Fruit fly (Drosophila melanogaster) ovary, adult (tissue): ENCODE data around the gene Cpr65Aw.

Source experiments
- CG17801 ChIP-seq: fragments of 200-800 bp; optimal IDR thresholded peaks from 2 replicates; lab custom pipeline; 2019; ENCODE audit warnings: missing biosample characterization, mild to moderate bottlenecking, missing genetic modification characterization, moderate library complexity; ENCODE audit not compliant: partially characterized antibody

Gene Cpr65Aw

dm6 chr3L:6132009-6132408, 10.2 kb downstream of the Cpr65Aw start, which contains the start of gene Cpr65Au:
Gene Cpr65Au, minus strand, starts transcription at chr3L:6132109.
- no peak for TF ChIP-seq CG17801

dm6 chr3L:6130944-6131343, 11.3 kb downstream of the Cpr65Aw start, which contains the start of gene Lcp65Ag3:
Gene Lcp65Ag3, minus strand, starts transcription at chr3L:6130989.
- no peak for TF ChIP-seq CG17801

dm6 chr3L:6129591-6129990, 12.6 kb downstream of the Cpr65Aw start:
- TF ChIP-seq CG17801, result no peak

DNA sequence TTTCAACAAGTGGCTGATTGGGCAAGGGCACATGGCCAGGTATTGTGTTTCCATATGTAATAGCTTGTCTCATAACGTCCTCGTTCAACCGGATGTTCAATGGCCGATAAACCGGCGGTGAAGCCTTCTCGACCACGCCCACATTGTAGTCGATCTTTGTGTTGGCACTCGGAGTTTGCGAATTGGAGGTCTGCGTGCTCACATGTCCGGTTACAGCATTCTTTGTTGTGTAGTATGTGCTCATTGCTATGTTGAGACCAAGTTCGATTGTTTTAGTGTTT, 16.9 kb downstream of the Cpr65Aw start:
- TF ChIP-seq CG17801, result no peak

DNA sequence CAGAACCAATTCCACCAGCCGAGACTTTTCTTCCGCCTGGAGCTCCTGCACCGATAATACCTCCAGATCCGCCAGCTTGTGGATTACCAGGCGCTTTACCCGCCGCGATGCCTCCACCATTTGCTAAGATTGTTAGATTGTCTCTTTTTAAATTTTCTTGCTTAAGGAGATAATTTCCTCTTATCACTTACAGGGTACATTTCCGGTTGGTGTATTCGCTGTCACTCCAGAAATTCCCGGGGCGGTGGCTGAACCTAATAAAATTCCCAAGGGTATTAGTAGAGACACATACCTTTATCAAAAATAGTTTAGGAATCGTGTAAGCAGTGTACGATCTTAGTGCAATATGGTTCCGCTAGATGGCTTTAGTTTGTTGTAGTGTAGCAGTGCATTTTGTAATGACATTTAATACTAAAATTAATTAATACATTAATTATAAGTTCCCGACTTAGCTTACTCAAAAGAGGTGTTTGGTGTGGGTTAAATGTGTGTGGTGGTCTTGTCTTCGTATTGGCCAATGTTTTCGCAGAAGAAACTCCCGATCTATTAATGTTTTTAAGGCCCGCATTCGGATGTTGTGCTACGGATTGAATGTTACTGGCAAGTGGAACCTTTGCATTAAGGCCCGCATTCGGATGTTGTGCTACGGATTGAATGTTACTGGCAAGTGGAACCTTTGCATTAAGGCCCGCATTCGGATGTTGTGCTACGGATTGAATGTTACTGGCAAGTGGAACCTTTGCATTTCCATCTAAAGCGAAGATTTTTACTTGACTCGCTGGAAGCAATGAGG, 17.4 kb downstream of the Cpr65Aw start:
- no peak for TF ChIP-seq CG17801

- no peak for TF ChIP-seq CG17801
Observed at dm6 chr3L:6116881-6117280, 25.3 kb downstream of the Cpr65Aw start.

DNA sequence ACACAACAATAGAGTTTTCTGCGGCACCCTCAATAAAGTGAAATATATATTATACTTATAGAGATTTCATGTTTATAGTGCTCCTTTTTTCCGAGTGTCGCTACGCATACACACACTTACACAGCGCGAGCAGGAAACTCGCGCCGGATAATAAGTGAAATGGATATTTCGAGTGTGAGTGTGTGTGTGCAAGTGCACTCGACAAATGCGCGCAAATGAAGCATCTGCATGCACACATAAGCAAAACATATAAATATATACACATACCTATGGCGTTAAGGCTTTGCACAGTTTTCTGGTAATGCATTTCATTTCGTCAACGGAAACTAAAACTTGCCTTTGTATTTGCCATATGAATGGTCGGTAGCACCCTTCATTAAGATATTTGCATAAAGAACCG, 26.7 kb downstream of the Cpr65Aw start:
- no peak for TF ChIP-seq CG17801

DNA sequence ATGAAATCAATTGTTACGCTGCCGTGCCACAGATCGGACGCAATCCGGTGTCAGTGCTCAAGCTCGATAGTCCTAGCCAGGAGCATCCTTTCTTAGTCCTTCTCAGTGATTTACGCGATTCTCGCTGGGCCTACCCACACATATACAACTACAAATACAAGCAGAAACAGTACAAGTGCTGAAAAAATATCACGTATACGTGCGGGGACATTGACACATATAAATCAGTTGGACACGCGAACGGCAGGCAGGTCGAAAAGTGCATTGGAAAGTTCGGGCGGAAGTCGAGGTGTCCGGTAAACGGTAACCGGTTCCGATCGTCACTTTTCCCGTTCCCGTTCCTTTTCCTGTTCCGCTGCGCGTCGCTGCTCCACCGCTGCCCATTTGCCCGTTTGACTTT, 30.8 kb downstream of the Cpr65Aw start:
- TF ChIP-seq CG17801, result no peak

- TF ChIP-seq CG17801, result no peak
Observed at dm6 chr3L:6110673-6111449, 31.4 kb downstream of the Cpr65Aw start.

DNA sequence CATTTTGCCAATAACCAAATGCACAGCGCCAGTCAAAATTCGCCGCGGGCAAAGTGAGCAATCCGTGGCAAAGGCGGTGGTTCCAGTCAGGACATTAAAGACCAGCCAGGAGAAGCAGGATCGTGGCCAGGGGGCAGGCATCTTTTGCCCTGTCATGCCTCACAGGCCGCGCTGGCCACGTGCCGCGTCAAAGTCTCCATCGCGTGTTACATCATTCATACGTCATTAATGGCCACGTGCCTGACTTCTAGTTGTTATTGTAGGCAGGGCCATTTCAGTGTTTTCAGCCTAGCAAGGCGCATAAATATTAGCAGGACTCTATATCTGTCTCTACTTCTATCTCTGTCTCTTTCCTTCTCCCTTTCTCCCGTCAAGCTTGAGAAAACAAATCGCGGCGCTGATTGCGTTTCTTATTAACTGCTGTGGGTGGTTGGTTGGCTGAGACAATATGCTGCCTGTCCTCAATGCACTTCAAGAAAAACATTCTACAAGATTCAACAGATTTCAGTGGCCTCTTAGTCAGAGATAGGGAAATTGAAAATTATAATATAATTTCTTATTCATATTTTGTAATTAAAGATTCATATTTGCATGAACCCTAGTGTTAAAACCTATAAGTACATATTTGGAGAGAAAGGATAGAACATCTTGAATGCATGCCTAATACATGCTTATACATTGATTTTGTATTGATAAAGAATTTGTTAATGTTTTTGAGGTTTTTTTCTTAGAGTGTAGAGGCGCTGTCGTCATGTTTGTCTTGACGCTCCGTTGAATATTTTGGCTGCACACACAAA, 33.8 kb downstream of the Cpr65Aw start:
- no peak for TF ChIP-seq CG17801

DNA sequence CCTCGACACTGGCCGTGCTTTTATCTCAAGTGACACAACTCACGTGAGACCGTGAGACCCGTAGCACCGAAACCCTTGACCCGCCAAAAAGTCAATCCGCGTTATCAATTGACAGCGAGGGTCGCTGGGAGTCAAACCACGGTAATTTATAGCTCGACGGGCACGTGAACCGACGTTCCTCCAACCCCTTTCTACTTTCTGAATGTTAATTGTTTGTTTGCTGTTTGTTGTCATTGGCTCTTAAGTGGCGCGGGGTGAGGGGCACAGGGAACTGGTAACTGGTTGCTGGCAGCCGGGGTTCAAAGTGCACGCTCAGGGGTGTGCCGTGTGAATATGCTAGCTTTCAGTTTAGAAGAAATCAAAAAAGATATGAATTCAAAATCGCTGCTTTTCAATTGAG, 35.5 kb downstream of the Cpr65Aw start:
- TF ChIP-seq CG17801, result no peak

DNA sequence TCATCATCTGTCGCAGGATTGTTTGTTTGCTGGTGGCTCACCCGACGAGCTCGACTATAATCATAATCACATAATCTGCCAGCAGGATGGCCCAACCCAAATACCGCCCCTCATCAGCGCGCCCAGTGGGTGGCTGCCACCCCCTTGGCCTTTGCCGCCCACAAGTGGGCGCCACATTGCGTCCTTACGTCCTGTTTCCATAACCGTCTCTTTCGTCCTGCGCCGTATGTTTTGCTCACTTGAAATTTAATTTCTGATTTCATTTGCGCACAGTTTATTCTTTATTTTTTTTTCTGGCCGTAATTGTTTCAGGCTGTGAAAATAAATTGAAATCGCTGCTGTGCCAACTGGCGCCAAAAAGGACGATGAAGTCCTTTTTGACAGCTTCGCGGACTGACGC, 36.8 kb downstream of the Cpr65Aw start:
- TF ChIP-seq CG17801, result no peak

DNA sequence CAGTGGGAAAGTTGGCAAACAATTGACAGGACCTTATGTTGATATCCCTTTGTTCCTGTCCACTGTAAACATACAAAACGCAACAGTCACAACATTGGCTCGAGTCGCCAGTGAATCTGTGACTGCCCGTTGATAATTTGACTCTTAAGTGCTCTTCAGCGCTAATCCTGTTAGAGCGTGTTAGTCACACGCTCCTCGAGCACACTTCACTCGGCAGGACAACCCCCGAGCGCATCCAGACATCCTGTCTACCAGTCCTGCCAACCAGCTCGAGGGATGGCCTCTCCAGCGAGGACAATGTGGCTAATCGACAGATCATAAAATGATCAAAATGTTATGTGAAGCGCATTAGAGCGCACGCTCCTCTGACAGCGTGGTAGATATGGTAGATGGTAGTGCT, 37.7 kb downstream of the Cpr65Aw start:
- TF ChIP-seq CG17801, result no peak

dm6 chr3L:6103658-6104057, 38.6 kb downstream of the Cpr65Aw start:
- no peak for TF ChIP-seq CG17801

dm6 chr3L:6097270-6097669, 44.9 kb downstream of the Cpr65Aw start, which contains the start of gene Ets65A:
Gene Ets65A, plus strand, starts transcription at chr3L:6097617.
- no peak for TF ChIP-seq CG17801

dm6 chr3L:6094697-6095096, 47.5 kb downstream of the Cpr65Aw start, which contains the start of the genes CG10467 and loj:
Gene CG10467, minus strand, starts transcription at chr3L:6094747.
Gene loj, plus strand, starts transcription at chr3L:6094987.
- peak; percentile 91 for TF ChIP-seq CG17801

DNA sequence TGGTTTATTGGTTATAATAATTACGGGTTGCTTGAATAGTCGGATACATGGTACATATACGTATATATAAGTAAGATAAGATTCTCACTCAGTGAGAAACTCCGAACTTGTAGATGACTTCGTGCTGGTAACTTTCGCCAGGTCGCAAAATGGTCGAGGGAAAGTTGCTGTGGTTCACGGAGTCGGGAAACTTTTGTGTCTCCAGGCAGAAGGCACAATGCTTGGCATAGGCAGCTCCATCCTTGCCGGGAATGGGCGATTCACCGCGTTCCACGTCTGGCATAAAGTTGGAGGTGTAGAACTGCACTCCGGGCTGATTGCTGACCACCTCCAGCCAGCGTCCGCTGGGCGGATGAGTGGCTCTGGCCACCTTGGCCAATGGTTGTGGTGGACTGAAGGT, 49.0 kb downstream of the Cpr65Aw start, which contains the start of gene CG10469:
CG10469 (minus strand) TSS at position 101 of the 400 bp plus-strand sequence.
- TF ChIP-seq CG17801, result no peak
